Worm (Caenorhabditis elegans) whole organism, L3 larva: ENCODE results near the gene fbxc-53.

ENCODE experiments used
- aly-2 ChIP-seq: fragments of 150-350 bp; optimal IDR thresholded peaks from 2 replicates; lab custom pipeline; 2014; ENCODE audit warnings: missing biosample characterization, missing genetic modification characterization
- ceh-16 ChIP-seq: sonication (generic microtip); optimal IDR thresholded peaks from 2 replicates; lab custom pipeline; 2017; ENCODE audit warnings: missing biosample characterization, missing genetic modification characterization
- ceh-82 ChIP-seq: fragments of 150-350 bp; optimal IDR thresholded peaks from 2 replicates; lab custom pipeline; 2014; ENCODE audit warnings: missing biosample characterization, missing genetic modification characterization
- daf-12 ChIP-seq: fragments of 150-350 bp; optimal IDR thresholded peaks from 2 replicates; lab custom pipeline; 2014; ENCODE audit warnings: missing biosample characterization, missing genetic modification reagents, missing genetic modification characterization
- egl-27 ChIP-seq: sonication (generic microtip); optimal IDR thresholded peaks from 4 replicates; lab custom pipeline; 2017; ENCODE audit warnings: missing biosample characterization, missing genetic modification reagents, missing genetic modification characterization
- egl-5 ChIP-seq: fragments of 150-350 bp; optimal IDR thresholded peaks from 2 replicates; lab custom pipeline; 2017; ENCODE audit warnings: missing biosample characterization, missing genetic modification reagents, missing genetic modification characterization, inconsistent platforms
- elt-2 ChIP-seq: sonication (generic microtip); optimal IDR thresholded peaks from 2 replicates; lab custom pipeline; 2016; ENCODE audit warnings: missing genetic modification reagents, mild to moderate bottlenecking, missing genetic modification characterization, missing compliant biosample characterization
- elt-3 ChIP-seq, 3 experiments: fragments of 150-350 bp in 1 of 3; sonication (generic microtip) in 2 of 3; optimal IDR thresholded peaks; 2 replicates in 2 of 3; 4 replicates in 1 of 3; lab custom pipeline; 2014 to 2017; ENCODE audit warnings: missing biosample characterization in 3 of 3, missing genetic modification characterization in 3 of 3
- eor-1 ChIP-seq, 2 experiments: fragments of 150-350 bp; optimal IDR thresholded peaks; 2 replicates each; lab custom pipeline; 2014 to 2018; ENCODE audit warnings: missing biosample characterization in 2 of 2, missing genetic modification characterization in 2 of 2
- fkh-10 ChIP-seq: sonication (generic microtip); optimal IDR thresholded peaks from 2 replicates; lab custom pipeline; 2017; ENCODE audit warnings: missing biosample characterization, missing genetic modification reagents, missing genetic modification characterization
- fkh-2 ChIP-seq: fragments of 150-350 bp; optimal IDR thresholded peaks from 2 replicates; lab custom pipeline; 2014; ENCODE audit warnings: missing biosample characterization, missing genetic modification reagents, missing genetic modification characterization
- fos-1 ChIP-seq: fragments of 150-350 bp; optimal IDR thresholded peaks from 2 replicates; lab custom pipeline; 2014; ENCODE audit warnings: missing biosample characterization, missing genetic modification characterization
- hmg-11 ChIP-seq: sonication (generic microtip); optimal IDR thresholded peaks from 2 replicates; lab custom pipeline; 2016; ENCODE audit warnings: missing genetic modification characterization, missing compliant biosample characterization
- jun-1 ChIP-seq: fragments of 150-350 bp; optimal IDR thresholded peaks from 2 replicates; lab custom pipeline; 2014; ENCODE audit warnings: missing biosample characterization, missing genetic modification reagents, missing genetic modification characterization
- lin-15B ChIP-seq: fragments of 150-350 bp; optimal IDR thresholded peaks from 2 replicates; lab custom pipeline; 2014; ENCODE audit warnings: missing biosample characterization, missing genetic modification characterization
- lsy-12 ChIP-seq: sonication (generic microtip); optimal IDR thresholded peaks from 2 replicates; lab custom pipeline; 2016; ENCODE audit warnings: mild to moderate bottlenecking, missing genetic modification characterization, missing compliant biosample characterization
- mdl-1 ChIP-seq: fragments of 150-350 bp; optimal IDR thresholded peaks from 2 replicates; lab custom pipeline; 2014; ENCODE audit warnings: missing biosample characterization, missing genetic modification characterization
- nfya-1 ChIP-seq: sonication (generic microtip); optimal IDR thresholded peaks from 2 replicates; lab custom pipeline; 2017; ENCODE audit warnings: missing genetic modification characterization, mild to moderate bottlenecking, missing compliant biosample characterization, antibody characterized with exemption, moderate library complexity; ENCODE audit not compliant: insufficient read depth
- nhr-11 ChIP-seq: fragments of 150-350 bp; optimal IDR thresholded peaks from 2 replicates; lab custom pipeline; 2014; ENCODE audit warnings: missing biosample characterization, missing genetic modification characterization
- nhr-12 ChIP-seq: fragments of 150-350 bp; optimal IDR thresholded peaks from 2 replicates; lab custom pipeline; 2014; ENCODE audit warnings: missing biosample characterization, missing genetic modification characterization
- nhr-237 ChIP-seq: fragments of 150-350 bp; optimal IDR thresholded peaks from 2 replicates; lab custom pipeline; 2014; ENCODE audit warnings: missing biosample characterization, missing genetic modification characterization
- nhr-25 ChIP-seq: sonication (generic microtip); optimal IDR thresholded peaks from 2 replicates; lab custom pipeline; 2017; ENCODE audit warnings: missing biosample characterization, missing genetic modification characterization
- nhr-28 ChIP-seq: fragments of 150-350 bp; optimal IDR thresholded peaks from 2 replicates; lab custom pipeline; 2014; ENCODE audit warnings: missing biosample characterization, missing genetic modification characterization
- nhr-43 ChIP-seq: sonication (generic microtip); optimal IDR thresholded peaks from 2 replicates; lab custom pipeline; 2016; ENCODE audit warnings: mild to moderate bottlenecking, missing genetic modification characterization, missing compliant biosample characterization; ENCODE audit not compliant: poor library complexity, severe bottlenecking
- nhr-67 ChIP-seq: fragments of 150-350 bp; optimal IDR thresholded peaks from 2 replicates; lab custom pipeline; 2014; ENCODE audit warnings: missing biosample characterization, missing genetic modification characterization
- nhr-76 ChIP-seq: fragments of 150-350 bp; sonication (generic microtip); optimal IDR thresholded peaks from 5 replicates; lab custom pipeline; 2014; ENCODE audit warnings: missing biosample characterization, missing genetic modification characterization
- nhr-77 ChIP-seq: fragments of 150-350 bp; optimal IDR thresholded peaks from 2 replicates; lab custom pipeline; 2014; ENCODE audit warnings: missing biosample characterization, missing genetic modification characterization
- pha-4 ChIP-seq: fragments of 150-350 bp; optimal IDR thresholded peaks from 2 replicates; lab custom pipeline; 2014; ENCODE audit warnings: missing biosample characterization, missing genetic modification reagents, missing genetic modification characterization
- pqm-1 ChIP-seq: fragments of 150-350 bp; optimal IDR thresholded peaks from 2 replicates; lab custom pipeline; 2017; ENCODE audit warnings: missing biosample characterization, missing genetic modification characterization, inconsistent platforms
- sea-2 ChIP-seq: fragments of 150-350 bp; sonication (generic microtip); optimal IDR thresholded peaks from 4 replicates; lab custom pipeline; 2014; ENCODE audit warnings: missing biosample characterization, missing genetic modification reagents, missing genetic modification characterization
- unc-39 ChIP-seq: sonication (generic microtip); optimal IDR thresholded peaks from 4 replicates; lab custom pipeline; 2017; ENCODE audit warnings: missing biosample characterization, missing genetic modification characterization
- unc-62 ChIP-seq: fragments of 150-350 bp; sonication (generic microtip); optimal IDR thresholded peaks from 4 replicates; lab custom pipeline; 2014; ENCODE audit warnings: missing biosample characterization, missing genetic modification reagents, missing genetic modification characterization
- zag-1 ChIP-seq: fragments of 150-350 bp; optimal IDR thresholded peaks from 2 replicates; lab custom pipeline; 2014; ENCODE audit warnings: missing biosample characterization, missing genetic modification characterization
- ztf-11 ChIP-seq: fragments of 150-350 bp; optimal IDR thresholded peaks from 2 replicates; lab custom pipeline; 2014; ENCODE audit warnings: missing biosample characterization, missing genetic modification characterization
- ztf-4 ChIP-seq: fragments of 150-350 bp; optimal IDR thresholded peaks from 2 replicates; lab custom pipeline; 2014; ENCODE audit warnings: missing biosample characterization, missing genetic modification characterization

The fbxc-53 gene

ce11 chrII:3711047-3711446 lies at the start of gene fbxc-53:
TSS of gene fbxc-53 (plus strand) at chrII:3711291.
- no peak for TF ChIP-seq nhr-43 (tag; lab: Kevin White, UChicago)
- TF ChIP-seq, all 47 proteins: peak for 0

DNA sequence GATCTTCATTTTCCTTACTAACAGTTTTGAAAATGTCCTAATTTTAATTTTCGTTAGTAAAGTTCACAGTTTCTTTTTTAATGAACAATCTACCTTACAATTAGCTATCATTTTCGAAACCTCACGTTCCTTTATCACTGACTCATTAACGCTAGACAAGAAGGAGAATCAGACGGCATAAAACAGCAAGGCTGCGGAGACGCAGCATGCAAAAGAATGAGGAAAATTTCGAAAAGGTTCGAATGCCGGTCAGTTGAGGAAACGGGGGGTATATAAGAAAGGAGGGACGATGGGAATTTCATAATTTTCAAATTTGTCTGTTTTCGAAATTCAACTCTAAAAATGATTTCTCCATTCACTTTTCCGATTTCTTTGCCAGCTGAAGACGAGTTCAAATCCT lies 49.2 kb upstream of the fbxc-53 start, which contains the start of gene F19B10.13:
TSS of gene F19B10.13 (plus strand) at position 343 of the 400 bp plus-strand sequence.
- no peak for TF ChIP-seq zag-1 (tag; lab: Kevin White, UChicago)
- no peak for TF ChIP-seq nhr-76 (tag; lab: Kevin White, UChicago)
- TF ChIP-seq pqm-1 (tag; lab: Kevin White, UChicago), result peak; percentile 56
- no peak for TF ChIP-seq nhr-67 (tag; lab: Kevin White, UChicago)
- no peak for TF ChIP-seq daf-12 (tag; lab: Kevin White, UChicago)
- TF ChIP-seq nfya-1 (tag; lab: Kevin White, UChicago), result peak; percentile 14
- peak; percentile 70 for TF ChIP-seq elt-2
- TF ChIP-seq elt-3 (tag; optimal IDR thresholded peaks at IDR 0.05; lab: Kevin White, UChicago), result peak in 1 of 3 experiments; percentile 41
- no peak for TF ChIP-seq fkh-2 (tag; lab: Kevin White, UChicago)
- TF ChIP-seq fkh-10 (GFP tag; lab: Kevin White, UChicago), result no peak

DNA sequence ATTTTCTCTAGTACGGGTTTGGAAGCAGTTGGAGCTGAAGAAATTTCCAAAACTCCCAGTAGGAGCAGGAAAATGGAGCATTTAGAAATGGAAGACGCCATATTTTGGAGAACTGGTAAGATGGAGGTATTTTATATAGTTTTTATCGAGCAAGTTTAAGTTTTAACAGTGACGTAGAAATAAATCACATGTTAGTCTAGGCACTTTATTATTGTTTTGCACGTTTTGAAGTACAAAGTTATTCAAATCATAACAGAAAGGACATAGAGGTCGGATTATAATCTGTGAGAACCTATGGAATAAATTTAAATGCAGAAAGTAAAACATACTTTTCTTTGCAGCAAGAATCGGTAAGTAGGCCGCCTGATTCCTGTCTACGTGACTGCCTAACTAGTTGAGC lies 47.3 kb upstream of the fbxc-53 start, which contains the start of gene F19B10.6:
TSS of gene F19B10.6 (minus strand) at position 101 of the 400 bp plus-strand sequence.
- TF ChIP-seq nhr-12 (tag; lab: Kevin White, UChicago) (no peak), nhr-25 (no peak), ztf-4 (tag; lab: Kevin White, UChicago) (no peak), sea-2 (GFP tag; lab: Kevin White, UChicago) (no peak)

DNA sequence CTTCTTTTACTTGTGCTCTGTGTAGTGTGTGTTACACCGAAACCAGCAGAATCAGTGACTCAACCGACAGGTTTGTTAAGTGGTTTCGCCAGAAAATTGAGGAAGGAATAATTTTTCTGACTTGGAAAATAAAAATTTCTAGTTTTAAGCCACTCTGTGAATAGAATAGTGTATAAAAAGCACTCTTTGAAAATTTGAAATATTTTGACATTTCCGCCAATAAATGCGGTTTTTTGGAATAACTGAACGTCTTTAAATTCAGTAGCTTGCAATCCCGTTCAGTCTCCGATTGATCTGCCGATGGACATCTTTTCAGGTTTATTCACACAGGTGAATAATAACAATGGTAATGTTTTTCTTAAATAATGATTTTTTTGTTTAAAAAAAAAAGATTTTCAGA lies 46.6 kb upstream of the fbxc-53 start, which contains the start of gene F19B10.3:
TSS of gene F19B10.3 (plus strand) at position 301 of the 400 bp plus-strand sequence.
- TF ChIP-seq zag-1 (tag; lab: Kevin White, UChicago) (no peak), ceh-82 (no peak), jun-1 (tag; lab: Kevin White, UChicago) (no peak), fkh-2 (tag; lab: Kevin White, UChicago) (no peak), egl-27 (tag; lab: Kevin White, UChicago) (no peak), hmg-11 (tag; lab: Kevin White, UChicago) (no peak), aly-2 (no peak), nhr-237 (tag; lab: Kevin White, UChicago) (no peak), lin-15B (no peak), nhr-11 (tag; lab: Kevin White, UChicago) (no peak), elt-2 (no peak), nhr-12 (tag; lab: Kevin White, UChicago) (no peak), pha-4 (tag; lab: Kevin White, UChicago) (no peak), fkh-10 (GFP tag; lab: Kevin White, UChicago) (no peak), lsy-12 (no peak), nhr-77 (tag; lab: Kevin White, UChicago) (no peak), nhr-67 (tag; lab: Kevin White, UChicago) (no peak), eor-1 (tag; optimal IDR thresholded peaks at IDR 0.05; lab: Kevin White, UChicago) (no peak), unc-39 (tag; lab: Kevin White, UChicago) (no peak)
- TF ChIP-seq, all 47 proteins: peak for 0

DNA sequence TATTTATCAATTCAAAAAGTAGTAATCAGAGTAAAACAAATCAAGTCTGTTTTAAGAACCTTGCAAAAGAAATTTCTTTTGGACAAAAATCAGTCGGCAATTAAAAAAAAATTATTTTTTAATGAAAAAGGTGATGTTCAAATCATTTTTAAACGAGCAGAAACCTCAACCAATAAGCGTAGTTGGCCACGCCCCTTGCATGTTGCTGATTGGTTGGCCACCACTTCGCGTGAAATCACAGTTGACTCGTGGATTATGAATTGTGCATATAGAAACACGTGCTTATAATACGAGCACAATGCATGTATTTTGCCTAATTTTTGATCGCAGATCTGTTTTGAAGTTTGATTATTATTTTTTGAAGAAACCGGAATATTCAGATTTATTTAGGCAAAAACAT lies 45.9 kb upstream of the fbxc-53 start:
- TF ChIP-seq egl-5 (no peak), nfya-1 (tag; lab: Kevin White, UChicago) (peak; percentile 55)
- TF ChIP-seq, all 47 proteins: peak for 1

- TF ChIP-seq fos-1 (tag; lab: Kevin White, UChicago) (no peak), nhr-76 (tag; lab: Kevin White, UChicago) (no peak), unc-62 (GFP tag; lab: Kevin White, UChicago) (no peak), nhr-28 (tag; lab: Kevin White, UChicago) (no peak), ceh-82 (no peak), jun-1 (tag; lab: Kevin White, UChicago) (no peak), fkh-2 (tag; lab: Kevin White, UChicago) (no peak), ceh-16 (tag; lab: Kevin White, UChicago) (no peak), nhr-43 (tag; lab: Kevin White, UChicago) (no peak), nhr-67 (tag; lab: Kevin White, UChicago) (no peak), daf-12 (tag; lab: Kevin White, UChicago) (no peak), ztf-11 (no peak), mdl-1 (tag; lab: Kevin White, UChicago) (no peak), pqm-1 (tag; lab: Kevin White, UChicago) (no peak), sea-2 (GFP tag; lab: Kevin White, UChicago) (no peak), elt-2 (no peak)
Observed at ce11 chrII:3669315-3669714, 41.8 kb upstream of the fbxc-53 start, which contains the start of gene srx-97. TSS of gene srx-97 (minus strand) at chrII:3669415.
